Fruit fly (Drosophila melanogaster): ENCODE results near the gene CG14200.

CG14200 gene

dm6 chrX:19496808-19497259 is 1.5 kb downstream of the CG14200 start (continued):
- TF ChIP-seq Hr39 (GFP tag; optimal IDR thresholded peaks at IDR 0.05), result peak; percentile 14
- no peak for TF ChIP-seq CG6854 (GFP tag; optimal IDR thresholded peaks at IDR 0.05)
- TF ChIP-seq lz (GFP tag; optimal IDR thresholded peaks at IDR 0.05), result no peak
- TF ChIP-seq acj6 (GFP tag; optimal IDR thresholded peaks at IDR 0.05), result no peak
- TF ChIP-seq CG8632 (GFP tag; optimal IDR thresholded peaks at IDR 0.05), result no peak
- no peak for TF ChIP-seq CG34406 (GFP tag; optimal IDR thresholded peaks at IDR 0.05)
- no peak for TF ChIP-seq CG6808 (GFP tag; optimal IDR thresholded peaks at IDR 0.05)
- peak; percentile 32 for TF ChIP-seq CG1621 (tag; optimal IDR thresholded peaks at IDR 0.05)
- no peak for TF ChIP-seq Ets21C (GFP tag; optimal IDR thresholded peaks at IDR 0.05)
- TF ChIP-seq CG32006 (GFP tag; optimal IDR thresholded peaks at IDR 0.05), result no peak
- TF ChIP-seq CG10631 (GFP tag; optimal IDR thresholded peaks at IDR 0.05), result no peak

- peak; percentile 9 for TF ChIP-seq CG32006 (GFP tag; optimal IDR thresholded peaks at IDR 0.05)
- no peak for TF ChIP-seq cyc (GFP tag; optimal IDR thresholded peaks at IDR 0.05)
- TF ChIP-seq net (GFP tag; optimal IDR thresholded peaks at IDR 0.05), result no peak
- no peak for TF ChIP-seq Gug (GFP tag; IDR thresholded peaks at IDR 0.05)
- peak; percentile 4 for TF ChIP-seq OdsH (GFP tag; optimal IDR thresholded peaks at IDR 0.05)
- peak; percentile 19 to 32 for TF ChIP-seq ss (GFP tag; optimal IDR thresholded peaks at IDR 0.05)
- TF ChIP-seq lz (GFP tag; optimal IDR thresholded peaks at IDR 0.05), result peak; percentile 18
- TF ChIP-seq CG9139 (GFP tag; optimal IDR thresholded peaks at IDR 0.05), result peak; percentile 17
- peak; percentile 71 for TF ChIP-seq vri (GFP tag; optimal IDR thresholded peaks at IDR 0.05)
- no peak for TF ChIP-seq fkh (GFP tag; optimal IDR thresholded peaks at IDR 0.05)
- peak; percentile 60 for TF ChIP-seq Eip78C (GFP tag)
- TF ChIP-seq pdm3 (GFP tag; optimal IDR thresholded peaks at IDR 0.05), result no peak
- no peak for TF ChIP-seq CG11762 (GFP tag; optimal IDR thresholded peaks at IDR 0.05; ENCODE audit: insufficient read depth)
- TF ChIP-seq acj6 (GFP tag; optimal IDR thresholded peaks at IDR 0.05), result no peak
- peak; percentile 5 for TF ChIP-seq CG3919 (GFP tag; optimal IDR thresholded peaks at IDR 0.05)
- no peak for TF ChIP-seq Hr4 (GFP tag; optimal IDR thresholded peaks at IDR 0.05)
- no peak for TF ChIP-seq fd85E (GFP tag; optimal IDR thresholded peaks at IDR 0.05)
- TF ChIP-seq Smox (GFP tag; optimal IDR thresholded peaks at IDR 0.05), result no peak
- TF ChIP-seq CG15336 (GFP tag; IDR thresholded peaks at IDR 0.05), result peak; percentile 35; the same call in 1 of the 2 replicates
- no peak for TF ChIP-seq CG6792 (GFP tag; optimal IDR thresholded peaks at IDR 0.05)
- TF ChIP-seq dac (GFP tag; optimal IDR thresholded peaks at IDR 0.05), result no peak
- no peak for TF ChIP-seq salr (GFP tag; optimal IDR thresholded peaks at IDR 0.05)
- peak; percentile 87 for TF ChIP-seq svp (GFP tag)
- TF ChIP-seq Eip93F (GFP tag; optimal IDR thresholded peaks at IDR 0.05), result peak; percentile 52
- peak; percentile 39 for TF ChIP-seq CG6854 (GFP tag; optimal IDR thresholded peaks at IDR 0.05)
- TF ChIP-seq CG8319 (GFP tag; optimal IDR thresholded peaks at IDR 0.05), result no peak
- TF ChIP-seq Hr38 (GFP tag; optimal IDR thresholded peaks at IDR 0.05), result no peak
- no peak for TF ChIP-seq CG7368 (GFP tag; optimal IDR thresholded peaks at IDR 0.05)
- TF ChIP-seq Sox15 (GFP tag; optimal IDR thresholded peaks at IDR 0.05), result no peak
- TF ChIP-seq eg (GFP tag; IDR thresholded peaks at IDR 0.05), result peak; percentile 64
- no peak for TF ChIP-seq CG6808 (GFP tag; optimal IDR thresholded peaks at IDR 0.05)
- TF ChIP-seq Sox102F (GFP tag; optimal IDR thresholded peaks at IDR 0.05), result no peak
- TF ChIP-seq Lpt (GFP tag; optimal IDR thresholded peaks at IDR 0.05), result no peak
- no peak for TF ChIP-seq Met (GFP tag; optimal IDR thresholded peaks at IDR 0.05)
- TF ChIP-seq CG1621 (tag; optimal IDR thresholded peaks at IDR 0.05), result peak; percentile 43
- TF ChIP-seq CG3032 (tag; optimal IDR thresholded peaks at IDR 0.05), result no peak
- peak; percentile 10 for TF ChIP-seq CG6276 (GFP tag; optimal IDR thresholded peaks at IDR 0.05)
- TF ChIP-seq esn (GFP tag; optimal IDR thresholded peaks at IDR 0.05), result no peak
- TF ChIP-seq CG10669 (GFP tag; optimal IDR thresholded peaks at IDR 0.05), result no peak
- no peak for TF ChIP-seq topi (GFP tag; optimal IDR thresholded peaks at IDR 0.05)
- no peak for TF ChIP-seq spab (GFP tag; optimal IDR thresholded peaks at IDR 0.05)
- TF ChIP-seq Blimp-1 (GFP tag; optimal IDR thresholded peaks at IDR 0.05), result no peak
- no peak for TF ChIP-seq CG10631 (GFP tag; optimal IDR thresholded peaks at IDR 0.05)
- no peak for TF ChIP-seq CG11294 (GFP tag; IDR thresholded peaks at IDR 0.05)
- peak; percentile 4 for TF ChIP-seq Hr39 (GFP tag; optimal IDR thresholded peaks at IDR 0.05)
Measured at dm6 chrX:19497782-19498440, 2.6 kb downstream of the CG14200 start.

All from whole organism, prepupa.